Fruit fly (Drosophila melanogaster): ENCODE measurements around the gene Msp300.

Msp300 gene

dm6 chr2L:5242194-5242914, 141.7 kb downstream of the Msp300 start (continued):
- peak; percentile 21; the same call in 1 of the 2 replicates for TF ChIP-seq H2.0 (GFP tag; IDR thresholded peaks at IDR 0.05)
- TF ChIP-seq ap (GFP tag; IDR thresholded peaks at IDR 0.05) = no peak
- TF ChIP-seq CG15269 (tag; optimal IDR thresholded peaks at IDR 0.05) = peak; percentile 42
- peak; percentile 28; the same call in 1 of the 2 replicates for TF ChIP-seq Scr (GFP tag; IDR thresholded peaks at IDR 0.05; ENCODE audit: partially characterized antibody)
- peak; percentile 9 for TF ChIP-seq Blimp-1 (GFP tag; optimal IDR thresholded peaks at IDR 0.05)
- no peak for TF ChIP-seq mld (GFP tag; IDR thresholded peaks at IDR 0.05; ENCODE audit: partially characterized antibody)
- TF ChIP-seq H15 (GFP tag; IDR thresholded peaks at IDR 0.05) = peak; percentile 43; the same call in 1 of the 3 replicates
- TF ChIP-seq sens (GFP tag) = peak; percentile 80
- TF ChIP-seq CoRest (tag; optimal IDR thresholded peaks at IDR 0.05) = peak; percentile 11

dm6 chr2L:5245363-5245892, 144.8 kb downstream of the Msp300 start:
- TF ChIP-seq CG6791 (GFP tag; IDR thresholded peaks at IDR 0.05; ENCODE audit: partially characterized antibody) = no peak
- no peak for TF ChIP-seq Bgb (GFP tag; IDR thresholded peaks at IDR 0.05; ENCODE audit: partially characterized antibody)
- no peak for TF ChIP-seq CG9609 (GFP tag; optimal IDR thresholded peaks at IDR 0.05)
- TF ChIP-seq CG7372 (GFP tag; IDR thresholded peaks at IDR 0.05) = no peak
- no peak for TF ChIP-seq Ets97D (GFP tag; optimal IDR thresholded peaks at IDR 0.05)
- TF ChIP-seq zen (tag; optimal IDR thresholded peaks at IDR 0.05) = no peak
- TF ChIP-seq CG4730 (GFP tag; IDR thresholded peaks at IDR 0.05) = no peak
- TF ChIP-seq cg (GFP tag; optimal IDR thresholded peaks at IDR 0.05) = no peak
- 0 out of 2 replicates have a peak, but pooled peaks have one; percentile 16 for TF ChIP-seq Drgx (GFP tag; IDR thresholded peaks at IDR 0.05)
- TF ChIP-seq pzg (GFP tag; optimal IDR thresholded peaks at IDR 0.05) = no peak
- TF ChIP-seq CG11093 (GFP tag; IDR thresholded peaks at IDR 0.05) = no peak
- TF ChIP-seq insv (GFP tag; optimal IDR thresholded peaks at IDR 0.05) = no peak
- TF ChIP-seq pnt (GFP tag; optimal IDR thresholded peaks at IDR 0.05) = peak; percentile 54
- no peak for TF ChIP-seq her (GFP tag; optimal IDR thresholded peaks at IDR 0.05)
- 0 out of 3 replicates have a peak, but pooled peaks have one; percentile 47 for TF ChIP-seq gce (GFP tag; IDR thresholded peaks at IDR 0.05)
- peak; percentile 38 for TF ChIP-seq az2 (GFP tag; optimal IDR thresholded peaks at IDR 0.05)
- no peak for TF ChIP-seq CG34224 (GFP tag; IDR thresholded peaks at IDR 0.05; ENCODE audit: partially characterized antibody)
- TF ChIP-seq sob (GFP tag; IDR thresholded peaks at IDR 0.05) = no peak
- TF ChIP-seq phol (tag; optimal IDR thresholded peaks at IDR 0.05) = peak; percentile 43
- TF ChIP-seq CG11723 (GFP tag; optimal IDR thresholded peaks at IDR 0.05) = no peak
- TF ChIP-seq pros (GFP tag; optimal IDR thresholded peaks at IDR 0.05) = no peak
- no peak for TF ChIP-seq CG6175 (GFP tag; IDR thresholded peaks at IDR 0.05)
- TF ChIP-seq Atf3 (GFP tag; optimal IDR thresholded peaks at IDR 0.05) = no peak
- TF ChIP-seq al (GFP tag; IDR thresholded peaks at IDR 0.05) = no peak
- TF ChIP-seq cas (GFP tag; IDR thresholded peaks at IDR 0.05) = no peak
- TF ChIP-seq CG3847 (GFP tag; IDR thresholded peaks at IDR 0.05) = no peak
- no peak for TF ChIP-seq CG7556 (GFP tag; optimal IDR thresholded peaks at IDR 0.05)
- no peak for TF ChIP-seq MTF-1 (GFP tag; optimal IDR thresholded peaks at IDR 0.05; ENCODE audit: borderline replicate concordance)
- TF ChIP-seq CG10147 (GFP tag; optimal IDR thresholded peaks at IDR 0.05) = no peak
- TF ChIP-seq usp (GFP tag; optimal IDR thresholded peaks at IDR 0.05) = no peak
- peak; percentile 22 to 62 for TF ChIP-seq chif (GFP tag; optimal IDR thresholded peaks at IDR 0.05)
- TF ChIP-seq CG4617 (GFP tag; optimal IDR thresholded peaks at IDR 0.05; ENCODE audit: borderline replicate concordance) = no peak
- TF ChIP-seq CG7963 (GFP tag; IDR thresholded peaks at IDR 0.05; ENCODE audit: partially characterized antibody) = no peak
- peak; percentile 26 for TF ChIP-seq nmo (GFP tag; optimal IDR thresholded peaks at IDR 0.05)
- no peak for TF ChIP-seq ham (GFP tag; IDR thresholded peaks at IDR 0.05)
- no peak for TF ChIP-seq toy (GFP tag; IDR thresholded peaks at IDR 0.05)
- peak; percentile 7 for TF ChIP-seq wek (GFP tag; optimal IDR thresholded peaks at IDR 0.05)
- TF ChIP-seq CG11085 (GFP tag; IDR thresholded peaks at IDR 0.05) = no peak
- TF ChIP-seq CG17568 (GFP tag; optimal IDR thresholded peaks at IDR 0.05) = no peak

Data from whole organism, embryonic.